Fruit fly (Drosophila melanogaster) whole organism, embryonic: ENCODE data around the gene CG17124.

Source experiments
- Ada2b ChIP-seq: fragments of 200-800 bp; sonication (Bioruptor generic); IDR thresholded peaks from 2 replicates; pipeline ENCODE4 v1.3.6; 2022; ENCODE audit warnings: missing biosample characterization, missing genetic modification characterization
- Atf-2 ChIP-seq: fragments of 200-800 bp; sonication (Bioruptor generic); optimal IDR thresholded peaks from 2 replicates; lab custom pipeline; 2016; ENCODE audit warnings: missing biosample characterization, missing genetic modification characterization
- Atf6 ChIP-seq: fragments of 200-800 bp; sonication (Bioruptor generic); IDR thresholded peaks from 2 replicates; pipeline ENCODE4 v1.3.6; 2022; ENCODE audit warnings: missing biosample characterization, missing genetic modification characterization
- Bdp1 ChIP-seq: fragments of 200-800 bp; sonication (Bioruptor generic); optimal IDR thresholded peaks from 3 replicates; lab custom pipeline; 2016; ENCODE audit warnings: missing biosample characterization, missing genetic modification characterization
- CG10366 ChIP-seq: fragments of 200-800 bp; sonication (Bioruptor generic); IDR thresholded peaks from 2 replicates; pipeline ENCODE4 v1.3.6; 2022; ENCODE audit warnings: missing biosample characterization, missing genetic modification characterization
- CG10543 ChIP-seq: fragments of 200-800 bp; sonication (Bioruptor generic); optimal IDR thresholded peaks from 3 replicates; lab custom pipeline; 2017; ENCODE audit warnings: missing biosample characterization, mild to moderate bottlenecking, missing genetic modification characterization, moderate library complexity
- CG12219 ChIP-seq: fragments of 200-800 bp; sonication (Bioruptor generic); optimal IDR thresholded peaks from 3 replicates; lab custom pipeline; 2018; ENCODE audit warnings: missing biosample characterization, mild to moderate bottlenecking, missing genetic modification characterization
- CG17186 ChIP-seq: fragments of 200-800 bp; sonication (Bioruptor generic); optimal IDR thresholded peaks from 3 replicates; lab custom pipeline; 2017; ENCODE audit warnings: missing biosample characterization, missing genetic modification reagents, missing genetic modification characterization
- CG17361 ChIP-seq: fragments of 200-800 bp; sonication (Bioruptor generic); IDR thresholded peaks from 3 replicates; pipeline ENCODE4 v1.3.6; 2022; ENCODE audit warnings: missing biosample characterization, missing genetic modification characterization
- CG17912 ChIP-seq: fragments of 200-800 bp; sonication (Bioruptor generic); optimal IDR thresholded peaks from 2 replicates; lab custom pipeline; 2018; ENCODE audit warnings: missing biosample characterization, mild to moderate bottlenecking, missing genetic modification characterization
- CG18262 ChIP-seq: fragments of 200-800 bp; optimal IDR thresholded peaks from 3 replicates; lab custom pipeline; 2019; ENCODE audit warnings: missing biosample characterization, mild to moderate bottlenecking, missing genetic modification characterization, moderate library complexity
- CG18764 ChIP-seq: fragments of 200-800 bp; sonication (Bioruptor generic); optimal IDR thresholded peaks from 3 replicates; lab custom pipeline; 2016; ENCODE audit warnings: missing biosample characterization, missing genetic modification characterization
- CG2129 ChIP-seq: fragments of 200-800 bp; sonication (Bioruptor generic); IDR thresholded peaks from 2 replicates; pipeline ENCODE4 v1.3.6; 2022; ENCODE audit warnings: missing biosample characterization, missing genetic modification characterization; ENCODE audit not compliant: partially characterized antibody
- CG3281 ChIP-seq: fragments of 200-800 bp; sonication (Bioruptor generic); optimal IDR thresholded peaks from 3 replicates; lab custom pipeline; 2017; ENCODE audit warnings: missing biosample characterization, mild to moderate bottlenecking, missing genetic modification characterization
- CG4854 ChIP-seq: fragments of 200-800 bp; sonication (Bioruptor generic); optimal IDR thresholded peaks from 2 replicates; lab custom pipeline; 2016; ENCODE audit warnings: missing biosample characterization, missing genetic modification characterization, inconsistent platforms
- CG6854 ChIP-seq: fragments of 200-800 bp; sonication (Bioruptor generic); optimal IDR thresholded peaks from 3 replicates; lab custom pipeline; 2017; ENCODE audit warnings: missing biosample characterization, mild to moderate bottlenecking, missing genetic modification characterization
- CG9727 ChIP-seq: fragments of 200-800 bp; sonication (Bioruptor generic); optimal IDR thresholded peaks from 3 replicates; lab custom pipeline; 2017; ENCODE audit warnings: missing biosample characterization, mild to moderate bottlenecking, missing genetic modification characterization
- CHES-1-like ChIP-seq: fragments of 200-800 bp; sonication (Bioruptor generic); optimal IDR thresholded peaks from 2 replicates; lab custom pipeline; 2016; ENCODE audit warnings: missing biosample characterization, missing genetic modification characterization
- Camta ChIP-seq: fragments of 200-800 bp; sonication (Bioruptor generic); optimal IDR thresholded peaks from 2 replicates; lab custom pipeline; 2016; ENCODE audit warnings: missing biosample characterization, missing genetic modification characterization
- Chrac-16 ChIP-seq: fragments of 200-800 bp; sonication (Bioruptor generic); optimal IDR thresholded peaks from 3 replicates; lab custom pipeline; 2016; ENCODE audit warnings: missing biosample characterization, missing genetic modification characterization
- ERR ChIP-seq: fragments of 200-800 bp; sonication (Bioruptor generic); optimal IDR thresholded peaks from 2 replicates; lab custom pipeline; 2016; ENCODE audit warnings: missing biosample characterization, missing genetic modification characterization
- Fer3 ChIP-seq: fragments of 200-800 bp; sonication (Bioruptor generic); optimal IDR thresholded peaks from 2 replicates; lab custom pipeline; 2018; ENCODE audit warnings: missing biosample characterization, mild to moderate bottlenecking, missing genetic modification characterization, moderate library complexity
- Gsc ChIP-seq: fragments of 200-800 bp; sonication (Bioruptor generic); IDR thresholded peaks from 2 replicates; pipeline ENCODE4 v1.3.6; 2022; ENCODE audit warnings: missing biosample characterization, missing genetic modification characterization
- H15 ChIP-seq: fragments of 200-800 bp; sonication (Bioruptor generic); IDR thresholded peaks from 3 replicates; pipeline ENCODE4 v1.3.6; 2022; ENCODE audit warnings: missing biosample characterization, missing genetic modification characterization
- HHEX ChIP-seq: fragments of 200-800 bp; sonication (Bioruptor generic); optimal IDR thresholded peaks from 3 replicates; lab custom pipeline; 2017; ENCODE audit warnings: missing biosample characterization, mild to moderate bottlenecking, missing genetic modification characterization, missing genetic modification reagents
- Hmr ChIP-seq: fragments of 200-800 bp; sonication (Bioruptor generic); optimal IDR thresholded peaks from 3 replicates; lab custom pipeline; 2017; ENCODE audit warnings: mild to moderate bottlenecking, missing biosample characterization, missing genetic modification reagents, missing genetic modification characterization
- Hr78 ChIP-seq, 2 experiments: fragments of 200-800 bp in 1 of 2; fragments of >200 bp in 1 of 2; sonication (Bioruptor generic) in 1 of 2; optimal IDR thresholded peaks; 2 replicates each; lab custom pipeline; 2017 to 2019; ENCODE audit warnings: missing biosample characterization in 2 of 2, missing genetic modification characterization in 2 of 2, mild to moderate bottlenecking in 1 of 2, moderate library complexity in 1 of 2
- Mad ChIP-seq: fragments of 200-800 bp; sonication (Bioruptor generic); optimal IDR thresholded peaks from 2 replicates; lab custom pipeline; 2016; ENCODE audit warnings: missing biosample characterization, missing genetic modification characterization
- Oli ChIP-seq: fragments of 200-800 bp; sonication (Bioruptor generic); optimal IDR thresholded peaks from 2 replicates; lab custom pipeline; 2018; ENCODE audit warnings: missing biosample characterization, mild to moderate bottlenecking, missing genetic modification characterization, moderate library complexity
- Tbp ChIP-seq: fragments of >200 bp; optimal IDR thresholded peaks from 2 replicates; lab custom pipeline; 2018; ENCODE audit warnings: missing biosample characterization, missing genetic modification characterization
- YL-1 ChIP-seq: fragments of 200-800 bp; sonication (Bioruptor generic); optimal IDR thresholded peaks from 3 replicates; lab custom pipeline; 2017; ENCODE audit warnings: missing biosample characterization, mild to moderate bottlenecking, missing genetic modification characterization
- ap ChIP-seq: fragments of 200-800 bp; sonication (Bioruptor generic); IDR thresholded peaks from 2 replicates; pipeline ENCODE4 v1.3.6; 2022; ENCODE audit warnings: missing biosample characterization, missing genetic modification characterization
- ash1 ChIP-seq: fragments of 200-800 bp; sonication (Bioruptor generic); optimal IDR thresholded peaks from 2 replicates; lab custom pipeline; 2018; ENCODE audit warnings: missing biosample characterization, mild to moderate bottlenecking, missing genetic modification characterization
- bab2 ChIP-seq: fragments of 200-800 bp; sonication (Bioruptor generic); optimal IDR thresholded peaks from 2 replicates; lab custom pipeline; 2016; ENCODE audit warnings: missing biosample characterization, missing genetic modification characterization
- btn ChIP-seq: fragments of 200-800 bp; sonication (Bioruptor generic); optimal IDR thresholded peaks from 2 replicates; lab custom pipeline; 2016; ENCODE audit warnings: missing biosample characterization, missing genetic modification characterization
- cato ChIP-seq: fragments of 200-800 bp; sonication (Bioruptor generic); optimal IDR thresholded peaks from 2 replicates; lab custom pipeline; 2016; ENCODE audit warnings: missing biosample characterization, missing genetic modification characterization, borderline replicate concordance
- crc ChIP-seq: fragments of 200-800 bp; sonication (Bioruptor generic); optimal IDR thresholded peaks from 2 replicates; lab custom pipeline; 2016; ENCODE audit warnings: missing biosample characterization, missing genetic modification characterization
- crol ChIP-seq: fragments of 200-800 bp; sonication (Bioruptor generic); IDR thresholded peaks from 2 replicates; pipeline ENCODE4 v1.3.6; 2022; ENCODE audit warnings: missing biosample characterization, missing genetic modification characterization
- dm ChIP-seq: fragments of 200-800 bp; sonication (Bioruptor generic); optimal IDR thresholded peaks from 3 replicates; lab custom pipeline; 2016; ENCODE audit warnings: missing biosample characterization, missing genetic modification characterization
- dysf ChIP-seq: fragments of 200-800 bp; sonication (Bioruptor generic); IDR thresholded peaks from 3 replicates; pipeline ENCODE4 v1.3.6; 2022; ENCODE audit warnings: missing biosample characterization, missing genetic modification characterization
- gfzf ChIP-seq: fragments of 200-800 bp; sonication (Bioruptor generic); optimal IDR thresholded peaks from 2 replicates; lab custom pipeline; 2016; ENCODE audit warnings: missing biosample characterization, mild to moderate bottlenecking, missing genetic modification characterization, moderate library complexity
- hth ChIP-seq: fragments of >200 bp; optimal IDR thresholded peaks from 2 replicates; lab custom pipeline; 2017; ENCODE audit warnings: inconsistent platforms
- kni ChIP-seq: fragments of 200-800 bp; sonication (Bioruptor generic); optimal IDR thresholded peaks from 3 replicates; lab custom pipeline; 2017; ENCODE audit warnings: mild to moderate bottlenecking, missing biosample characterization, missing genetic modification reagents, missing genetic modification characterization
- knrl ChIP-seq: fragments of 200-800 bp; sonication (Bioruptor generic); IDR thresholded peaks from 3 replicates; pipeline ENCODE4 v1.3.6; 2022; ENCODE audit warnings: missing biosample characterization, missing genetic modification characterization; ENCODE audit not compliant: partially characterized antibody
- lola ChIP-seq, 3 experiments: fragments of >200 bp in 2 of 3; fragments of 200-800 bp in 1 of 3; sonication (Bioruptor generic) in 1 of 3; optimal IDR thresholded peaks; 2 replicates each; lab custom pipeline; 2017 to 2019; ENCODE audit warnings: missing biosample characterization in 3 of 3, missing genetic modification characterization in 3 of 3, mild to moderate bottlenecking in 1 of 3, moderate library complexity in 1 of 3
- maf-S ChIP-seq: fragments of 200-800 bp; sonication (Bioruptor generic); optimal IDR thresholded peaks from 2 replicates; lab custom pipeline; 2016; ENCODE audit warnings: missing biosample characterization, missing genetic modification characterization
- ranshi ChIP-seq: fragments of 200-800 bp; sonication (Bioruptor generic); IDR thresholded peaks from 2 replicates; pipeline ENCODE4 v1.3.6; 2022; ENCODE audit warnings: missing biosample characterization, missing genetic modification characterization
- sens ChIP-seq: fragments of 200-800 bp; sonication (Bioruptor generic); peaks from one replicate; lab custom pipeline; 2016; ENCODE audit warnings: missing biosample characterization, missing genetic modification characterization
- sr ChIP-seq: fragments of 200-800 bp; sonication (Bioruptor generic); IDR thresholded peaks from 3 replicates; pipeline ENCODE4 v1.3.6; 2022; ENCODE audit warnings: missing biosample characterization, missing genetic modification characterization
- tio ChIP-seq: fragments of 200-800 bp; sonication (Bioruptor generic); optimal IDR thresholded peaks from 2 replicates; lab custom pipeline; 2017; ENCODE audit warnings: missing biosample characterization, missing genetic modification characterization, inconsistent platforms
- twi ChIP-seq: fragments of 200-800 bp; optimal IDR thresholded peaks from 2 replicates; lab custom pipeline; 2019; ENCODE audit warnings: missing biosample characterization, mild to moderate bottlenecking, missing genetic modification characterization, moderate library complexity
- wor ChIP-seq: fragments of 200-800 bp; sonication (Bioruptor generic); IDR thresholded peaks from 2 replicates; pipeline ENCODE4 v1.3.6; 2022; ENCODE audit warnings: missing biosample characterization, missing genetic modification characterization

Gene CG17124

dm6 chr2L:10697992-10698391 lies 58.1 kb downstream of the CG17124 start, which contains the start of gene CG7300 (continued):
- TF ChIP-seq Bdp1 (GFP tag; lab: Kevin White, UChicago) (no peak), hth (lab: Kevin White, UChicago) (no peak), HHEX (GFP tag; lab: Kevin White, UChicago) (peak; percentile 35), Camta (GFP tag; lab: Kevin White, UChicago) (peak; percentile 9), kni (GFP tag; lab: Kevin White, UChicago) (no peak), Hmr (peak; percentile 49), Mad (GFP tag; lab: Kevin White, UChicago) (no peak), ranshi (GFP tag; lab: Robert Waterston, UW) (no peak), ash1 (no peak), CG4854 (GFP tag; lab: Kevin White, UChicago) (peak; percentile 36), Oli (tag; lab: Kevin White, UChicago) (peak; percentile 57), CG10366 (GFP tag; lab: Robert Waterston, UW) (peak; percentile 58; the same call in 1 of the 2 replicates), sr (no peak), Fer3 (tag; lab: Kevin White, UChicago) (peak; percentile 62), tio (GFP tag; lab: Kevin White, UChicago) (peak; percentile 18), CG17912 (GFP tag; lab: Kevin White, UChicago) (no peak), CG2129 (GFP tag; lab: Robert Waterston, UW) (no peak), YL-1 (GFP tag; lab: Kevin White, UChicago) (no peak), crol (GFP tag; lab: Robert Waterston, UW) (no peak), CG18262 (tag; lab: Kevin White, UChicago) (peak; percentile 59), ERR (GFP tag; lab: Kevin White, UChicago) (no peak), sens (GFP tag; lab: Kevin White, UChicago) (peak; percentile 80), Atf-2 (no peak), CG9727 (GFP tag; lab: Kevin White, UChicago) (peak; percentile 17), CG10543 (no peak), Tbp (no peak), dysf (GFP tag; lab: Robert Waterston, UW) (peak; percentile 76), twi (tag; lab: Kevin White, UChicago) (no peak), cato (GFP tag; lab: Kevin White, UChicago) (peak; percentile 5), CG6854 (GFP tag; lab: Kevin White, UChicago) (no peak), dm (no peak), Gsc (no peak), CG17361 (GFP tag; lab: Robert Waterston, UW) (peak; percentile 54; the same call in 2 of the 3 replicates), maf-S (no peak), wor (GFP tag; lab: Robert Waterston, UW) (no peak), CG18764 (no peak), Atf6 (peak; percentile 68; the same call in 1 of the 2 replicates), Chrac-16 (peak; percentile 39), btn (GFP tag; lab: Kevin White, UChicago) (no peak), crc (GFP tag; lab: Kevin White, UChicago) (no peak), CG12219 (GFP tag; lab: Kevin White, UChicago) (peak; percentile 23), bab2 (GFP tag; lab: Kevin White, UChicago) (peak; percentile 24), Hr78 (GFP tag; optimal IDR thresholded peaks at IDR 0.05; lab: Kevin White, UChicago) (no peak), gfzf (GFP tag; lab: Kevin White, UChicago) (no peak), CG17186 (GFP tag; lab: Kevin White, UChicago) (no peak), Ada2b (GFP tag; lab: Robert Waterston, UW) (no peak), ap (GFP tag; lab: Robert Waterston, UW) (no peak), H15 (GFP tag; lab: Robert Waterston, UW) (0 out of 3 replicates have a peak, but pooled peaks have one; percentile 10), CG3281 (GFP tag; lab: Kevin White, UChicago) (peak; percentile 64), CHES-1-like (no peak), knrl (GFP tag; lab: Robert Waterston, UW) (no peak), lola (GFP tag; optimal IDR thresholded peaks at IDR 0.05; lab: Kevin White, UChicago) (peak in 1 of 3 experiments; percentile 21)
